Worm (Caenorhabditis elegans) whole organism, L4 larva: Measurements from ENCODE around the gene lin-36.

Experiments used
- F44E2.7 ChIP-seq: fragments of 200-800 bp; sonication (Bioruptor generic); IDR thresholded peaks from 2 replicates; pipeline ENCODE4 v2.1.2; 2022; ENCODE audit warnings: missing genetic modification characterization, missing compliant biosample characterization
- Y105C5A.15 ChIP-seq: fragments of 200-800 bp; sonication (Bioruptor generic); IDR thresholded peaks from 2 replicates; pipeline ENCODE4 v1.3.6; 2022; ENCODE audit warnings: missing genetic modification characterization, missing compliant biosample characterization
- aly-2 ChIP-seq: sonication (generic microtip); optimal IDR thresholded peaks from 2 replicates; lab custom pipeline; 2018; ENCODE audit warnings: missing biosample characterization, missing genetic modification characterization
- ama-1 ChIP-seq: fragments of 150-350 bp; optimal IDR thresholded peaks from 2 replicates; lab custom pipeline; 2014; ENCODE audit warnings: inconsistent platforms, mixed read lengths
- cey-2 ChIP-seq: sonication (generic microtip); optimal IDR thresholded peaks from 3 replicates; lab custom pipeline; 2017; ENCODE audit warnings: missing genetic modification characterization, mild to moderate bottlenecking, missing compliant biosample characterization, antibody characterized with exemption, borderline replicate concordance; ENCODE audit not compliant: insufficient read depth
- fkh-10 ChIP-seq: fragments of 150-350 bp; optimal IDR thresholded peaks from 2 replicates; lab custom pipeline; 2014; ENCODE audit warnings: missing biosample characterization, missing genetic modification reagents, missing genetic modification characterization
- lin-1 ChIP-seq: fragments of 200-800 bp; sonication (Bioruptor generic); IDR thresholded peaks from 2 replicates; pipeline ENCODE4 v1.3.6; 2022; ENCODE audit warnings: missing genetic modification reagents, missing genetic modification characterization, missing compliant biosample characterization
- lir-3 ChIP-seq: sonication (generic microtip); optimal IDR thresholded peaks from 2 replicates; lab custom pipeline; 2016; ENCODE audit warnings: mild to moderate bottlenecking, missing genetic modification characterization, missing compliant biosample characterization
- mep-1 ChIP-seq: fragments of 150-350 bp; sonication (generic microtip); optimal IDR thresholded peaks from 3 replicates; lab custom pipeline; 2014; ENCODE audit warnings: missing biosample characterization, missing genetic modification characterization
- mxl-2 ChIP-seq: fragments of 200-800 bp; sonication (Bioruptor generic); conservative IDR thresholded peaks from 2 replicates; pipeline ENCODE4 v1.3.6; 2022; ENCODE audit warnings: missing genetic modification reagents, missing genetic modification characterization, missing compliant biosample characterization
- mxl-3 ChIP-seq: fragments of 200-800 bp; sonication (Bioruptor generic); optimal IDR thresholded peaks from 2 replicates; lab custom pipeline; 2018; ENCODE audit warnings: mild to moderate bottlenecking, missing genetic modification characterization, missing compliant biosample characterization
- pqm-1 ChIP-seq: sonication (generic microtip); optimal IDR thresholded peaks from 2 replicates; lab custom pipeline; 2017; ENCODE audit warnings: missing biosample characterization, missing genetic modification characterization
- unc-39 ChIP-seq: sonication (generic microtip); optimal IDR thresholded peaks from 2 replicates; lab custom pipeline; 2017; ENCODE audit warnings: missing biosample characterization, missing genetic modification characterization

DNA sequence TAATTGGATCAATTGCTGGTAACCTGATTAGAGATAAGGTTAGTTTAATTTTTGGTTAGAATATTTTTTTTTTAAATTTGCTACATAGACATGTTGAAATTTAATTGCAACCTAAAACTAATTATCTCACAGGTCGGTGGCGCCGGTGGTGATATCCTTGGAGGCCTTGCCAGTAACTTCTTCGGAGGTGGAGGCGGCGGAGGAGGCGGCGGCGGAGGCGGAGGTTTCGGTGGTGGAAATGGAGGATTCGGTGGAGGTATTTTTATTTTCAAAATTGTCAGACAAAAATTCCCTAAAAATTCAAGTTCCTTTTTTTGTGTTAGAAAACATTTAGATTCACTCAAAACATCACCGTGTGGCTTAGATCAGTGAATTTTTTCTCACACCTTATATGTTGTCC is 39.4 kb downstream of the lin-36 start:
- no peak for TF ChIP-seq fkh-10
- no peak for TF ChIP-seq lir-3
- no peak for TF ChIP-seq unc-39
- no peak for TF ChIP-seq mep-1
- TF ChIP-seq mxl-3 (GFP tag; lab: Kevin White, UChicago): no peak
- no peak for TF ChIP-seq aly-2 (tag; lab: Kevin White, UChicago)
- TF ChIP-seq ama-1 (lab: Kevin White, UChicago): no peak
- TF ChIP-seq Y105C5A.15 (GFP tag; lab: Robert Waterston, UW): no peak
- TF ChIP-seq pqm-1: no peak
- TF ChIP-seq cey-2 (tag; lab: Kevin White, UChicago): no peak
- no peak for TF ChIP-seq F44E2.7 (GFP tag; lab: Robert Waterston, UW)
- TF ChIP-seq lin-1: no peak
- no peak for TF ChIP-seq mxl-2 (GFP tag; lab: Robert Waterston, UW)
